Fruit fly (Drosophila melanogaster): ENCODE results near the gene CG17770.

dm6 chr3R:25855594-25856305 lies 44.0 kb downstream of the CG17770 start, which contains the start of gene CG5890:
- TF ChIP-seq luna (GFP tag; optimal IDR thresholded peaks at IDR 0.05) (no peak), ken (GFP tag; IDR thresholded peaks at IDR 0.05) (no peak), Meics (GFP tag; optimal IDR thresholded peaks at IDR 0.05) (peak; percentile 72), CG11695 (GFP tag; IDR thresholded peaks at IDR 0.05) (no peak), nerfin-2 (GFP tag; IDR thresholded peaks at IDR 0.05; ENCODE audit: partially characterized antibody) (no peak), Chrac-16 (GFP tag; optimal IDR thresholded peaks at IDR 0.05) (no peak), CG10431 (GFP tag; optimal IDR thresholded peaks at IDR 0.05) (no peak), Fer1 (GFP tag; optimal IDR thresholded peaks at IDR 0.05) (peak; percentile 73), lmd (GFP tag; IDR thresholded peaks at IDR 0.05) (no peak)

Data from whole organism, embryonic.